Fruit fly (Drosophila melanogaster) whole organism: Measurements from ENCODE around the gene tos.

Experiments used
- CG8478 ChIP-seq: fragments of >200 bp; optimal IDR thresholded peaks from 2 replicates; lab custom pipeline; 2018; ENCODE audit warnings: inconsistent platforms
- EcR ChIP-seq, 2 experiments: fragments of >200 bp; optimal IDR thresholded peaks; 2 replicates each; lab custom pipeline; 2017; ENCODE audit warnings: missing biosample characterization in 2 of 2, missing genetic modification characterization in 2 of 2, missing genetic modification reagents in 2 of 2
- pan ChIP-seq: fragments of >200 bp; optimal IDR thresholded peaks from 2 replicates; lab custom pipeline; 2017
- usp ChIP-seq: fragments of >200 bp; optimal IDR thresholded peaks from 2 replicates; lab custom pipeline; 2017; ENCODE audit warnings: missing biosample characterization, missing genetic modification characterization, mixed read lengths

DNA sequence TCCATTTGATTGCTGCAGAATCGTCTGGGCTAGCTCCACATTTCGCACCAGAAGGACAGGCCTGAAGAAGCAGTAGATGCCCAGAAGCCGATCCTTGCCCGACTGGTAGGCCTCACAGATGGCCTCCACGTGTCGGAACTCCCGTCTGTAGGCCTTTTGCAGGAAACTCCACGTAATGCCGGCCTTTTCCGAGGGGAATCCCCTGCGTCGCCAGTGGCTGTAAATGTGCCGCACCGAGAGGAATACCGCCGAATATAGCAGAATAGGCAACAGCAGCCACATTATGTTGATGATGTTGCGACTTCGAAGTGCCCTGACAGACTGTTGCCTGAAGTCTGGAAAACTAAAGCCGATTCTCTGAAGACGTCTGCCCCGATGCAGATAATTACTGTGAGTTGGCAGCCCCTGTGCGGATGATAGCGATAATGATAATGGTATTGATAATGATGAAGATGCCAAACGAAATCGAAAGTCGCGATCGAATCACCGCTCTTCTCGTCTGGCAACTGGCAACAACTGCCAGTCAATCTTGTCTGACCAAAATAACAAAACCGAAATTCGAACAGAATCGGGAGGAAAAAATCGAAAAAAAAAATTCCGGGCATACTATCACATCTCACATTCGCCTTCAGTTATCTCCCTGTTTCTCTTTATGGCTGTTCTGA, 29.1 kb downstream of the tos start, which contains the start of gene Cyp310a1:
- TF ChIP-seq EcR (GFP tag; optimal IDR thresholded peaks at IDR 0.05; lab: Kevin White, UChicago) (no peak), pan (lab: Kevin White, UChicago) (no peak), CG8478 (lab: Kevin White, UChicago) (no peak), usp (GFP tag; lab: Kevin White, UChicago) (no peak)
